Fruit fly (Drosophila melanogaster): ENCODE results near the gene mtgo.

Gene mtgo

DNA sequence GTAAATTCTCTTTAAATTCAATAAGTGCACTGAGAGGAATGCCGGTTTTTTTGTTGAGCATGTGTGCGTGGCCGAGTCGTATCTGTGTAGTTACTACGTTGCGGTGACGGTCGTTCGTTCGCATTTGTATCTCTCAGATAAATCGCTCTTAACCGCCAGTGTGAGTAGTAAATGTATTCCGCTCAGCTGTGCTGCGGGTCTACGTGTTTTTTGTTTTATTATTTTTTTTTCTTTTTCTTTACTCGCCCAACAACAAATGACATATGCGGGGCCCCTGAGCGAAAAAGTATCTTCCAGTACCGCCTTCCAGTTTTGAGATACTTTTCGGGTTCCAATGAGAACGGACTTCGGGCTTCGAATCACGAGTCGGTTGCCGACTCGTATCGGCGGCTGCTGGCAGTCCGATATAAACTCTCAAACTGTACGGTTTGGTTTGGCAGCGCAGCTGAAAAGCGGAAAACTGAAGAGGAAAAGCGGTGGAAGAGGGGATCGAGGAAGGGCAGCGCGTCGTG, 56.8 kb downstream of the mtgo start (continued):
- TF ChIP-seq CG17612 (GFP tag; IDR thresholded peaks at IDR 0.05) (no peak), CG31224 (GFP tag; IDR thresholded peaks at IDR 0.05) (no peak), CG6683 (GFP tag; optimal IDR thresholded peaks at IDR 0.05) (no peak), Oaz (GFP tag; IDR thresholded peaks at IDR 0.05) (no peak), CG16815 (GFP tag; optimal IDR thresholded peaks at IDR 0.05) (no peak), CG2875 (GFP tag; optimal IDR thresholded peaks at IDR 0.05) (no peak), jumu (GFP tag; optimal IDR thresholded peaks at IDR 0.05) (no peak), peb (GFP tag; IDR thresholded peaks at IDR 0.05) (no peak), CG3995 (GFP tag; optimal IDR thresholded peaks at IDR 0.05) (no peak), CG33213 (GFP tag; optimal IDR thresholded peaks at IDR 0.05) (peak; percentile 1), prd (optimal IDR thresholded peaks at IDR 0.05) (no peak), prd (GFP tag; IDR thresholded peaks at IDR 0.05) (0 out of 3 replicates have a peak, but pooled peaks have one; percentile 5), Sox102F (GFP tag; optimal IDR thresholded peaks at IDR 0.05) (no peak), Optix (GFP tag; IDR thresholded peaks at IDR 0.05) (no peak), CG11695 (GFP tag; IDR thresholded peaks at IDR 0.05) (0 out of 3 replicates have a peak, but pooled peaks have one; percentile 22), rib (GFP tag; IDR thresholded peaks at IDR 0.05) (peak; percentile 52; the same call in 1 of the 2 replicates), CG9817 (tag; optimal IDR thresholded peaks at IDR 0.05) (peak; percentile 1), pb (GFP tag; optimal IDR thresholded peaks at IDR 0.05) (no peak), chm (GFP tag; IDR thresholded peaks at IDR 0.05) (peak; percentile 84), fd102C (GFP tag; optimal IDR thresholded peaks at IDR 0.05) (no peak), CG9932 (GFP tag; IDR thresholded peaks at IDR 0.05) (no peak), Ada2b (GFP tag; IDR thresholded peaks at IDR 0.05) (no peak), CG33557 (GFP tag; optimal IDR thresholded peaks at IDR 0.05) (peak; percentile 2), cato (GFP tag; optimal IDR thresholded peaks at IDR 0.05; ENCODE audit: borderline replicate concordance) (no peak), CG43689 (GFP tag; IDR thresholded peaks at IDR 0.05) (no peak), hb (GFP tag; IDR thresholded peaks at IDR 0.05; ENCODE audit: partially characterized antibody) (no peak), CG8290 (GFP tag; optimal IDR thresholded peaks at IDR 0.05) (no peak), CG8290 (tag; optimal IDR thresholded peaks at IDR 0.05) (peak in 1 of 2 experiments; percentile 79), CG16863 (GFP tag; optimal IDR thresholded peaks at IDR 0.05) (no peak), tup (GFP tag; optimal IDR thresholded peaks at IDR 0.05) (no peak), NfI (GFP tag; optimal IDR thresholded peaks at IDR 0.05) (peak; percentile 41), CG3838 (GFP tag; optimal IDR thresholded peaks at IDR 0.05) (no peak), ems (GFP tag; optimal IDR thresholded peaks at IDR 0.05) (no peak), Bgb (GFP tag; IDR thresholded peaks at IDR 0.05; ENCODE audit: partially characterized antibody) (peak; percentile 77), gfzf (GFP tag; optimal IDR thresholded peaks at IDR 0.05) (no peak), ftz-f1 (GFP tag; optimal IDR thresholded peaks at IDR 0.05) (peak; percentile 49), CG11560 (tag; IDR thresholded peaks at IDR 0.05) (no peak), Hsf (GFP tag; optimal IDR thresholded peaks at IDR 0.05) (no peak), CG17912 (GFP tag; optimal IDR thresholded peaks at IDR 0.05) (peak; percentile 14), ind (GFP tag; optimal IDR thresholded peaks at IDR 0.05) (no peak), CHES-1-like (GFP tag; optimal IDR thresholded peaks at IDR 0.05) (peak; percentile 34), fru (optimal IDR thresholded peaks at IDR 0.05) (no peak), CG8765 (GFP tag; IDR thresholded peaks at IDR 0.05) (0 out of 2 replicates have a peak, but pooled peaks have one; percentile 8), en (GFP tag; optimal IDR thresholded peaks at IDR 0.05) (no peak), CG6175 (GFP tag; IDR thresholded peaks at IDR 0.05) (no peak; the same call in 2 of the 3 replicates), Max (GFP tag; optimal IDR thresholded peaks at IDR 0.05) (no peak), CG5180 (GFP tag; optimal IDR thresholded peaks at IDR 0.05) (no peak), Ssrp (tag; optimal IDR thresholded peaks at IDR 0.05) (no peak), Xbp1 (GFP tag; optimal IDR thresholded peaks at IDR 0.05) (peak; percentile 24), CG6254 (GFP tag; optimal IDR thresholded peaks at IDR 0.05) (no peak), CG14014 (GFP tag; IDR thresholded peaks at IDR 0.05) (no peak), CG6272 (GFP tag; IDR thresholded peaks at IDR 0.05) (no peak)

All from whole organism, embryonic.